Worm (Caenorhabditis elegans): ENCODE data around the gene sri-6.

- TF ChIP-seq ama-1 (optimal IDR thresholded peaks at IDR 0.05) (no peak), ets-7 (tag; optimal IDR thresholded peaks at IDR 0.05) (no peak), scrt-1 (GFP tag; IDR thresholded peaks at IDR 0.05) (no peak)
Measured at ce11 chrV:13197823-13198222, 12.3 kb downstream of the sri-6 start, which contains the start of gene F57B1.9.

Data from whole organism, early embryonic.